Worm (Caenorhabditis elegans) whole organism, L1 larva: Measurements from ENCODE around the gene syx-16.

Experiments
- C16A3.4 ChIP-seq: fragments of 150-350 bp; optimal IDR thresholded peaks from 2 replicates; lab custom pipeline; 2014; ENCODE audit warnings: missing biosample characterization, missing genetic modification characterization
- C34B4.2 ChIP-seq: sonication (generic microtip); optimal IDR thresholded peaks from 2 replicates; lab custom pipeline; 2017; ENCODE audit warnings: mild to moderate bottlenecking, missing genetic modification characterization, missing compliant biosample characterization
- F16B12.6 ChIP-seq: fragments of 150-350 bp; optimal IDR thresholded peaks from 2 replicates; lab custom pipeline; 2014; ENCODE audit warnings: missing biosample characterization, missing genetic modification characterization
- aly-2 ChIP-seq: fragments of 150-350 bp; optimal IDR thresholded peaks from 2 replicates; lab custom pipeline; 2014; ENCODE audit warnings: missing biosample characterization, missing genetic modification characterization
- ama-1 ChIP-seq: fragments of 150-350 bp; optimal IDR thresholded peaks from 2 replicates; lab custom pipeline; 2014
- blmp-1 ChIP-seq: fragments of 150-350 bp; optimal IDR thresholded peaks from 2 replicates; lab custom pipeline; 2014; ENCODE audit warnings: missing biosample characterization, missing genetic modification characterization
- ceh-8 ChIP-seq: fragments of 200-800 bp; sonication (Bioruptor generic); optimal IDR thresholded peaks from 2 replicates; lab custom pipeline; 2018; ENCODE audit warnings: mild to moderate bottlenecking, missing genetic modification characterization, moderate library complexity, missing compliant biosample characterization
- ceh-82 ChIP-seq, 3 experiments: fragments of 150-350 bp in 1 of 3; sonication (generic microtip) in 2 of 3; optimal IDR thresholded peaks; 2 replicates each; lab custom pipeline; 2014 to 2017; ENCODE audit warnings: missing biosample characterization in 3 of 3, missing genetic modification characterization in 3 of 3
- ceh-88 ChIP-seq: fragments of 200-800 bp; sonication (Bioruptor generic); IDR thresholded peaks from 2 replicates; pipeline ENCODE4 v1.3.6; 2022; ENCODE audit warnings: missing genetic modification characterization, missing compliant biosample characterization
- ces-1 ChIP-seq: fragments of 150-350 bp; optimal IDR thresholded peaks from 2 replicates; lab custom pipeline; 2014; ENCODE audit warnings: missing biosample characterization, missing genetic modification reagents, missing genetic modification characterization
- dsc-1 ChIP-seq: sonication (generic microtip); optimal IDR thresholded peaks from 2 replicates; lab custom pipeline; 2016; ENCODE audit warnings: mild to moderate bottlenecking, missing genetic modification characterization, missing compliant biosample characterization
- efl-1 ChIP-seq, 4 experiments: fragments of 150-350 bp; optimal IDR thresholded peaks in 3 of 4; peaks in 1 of 4; 1 replicate in 1 of 4; 2 replicates in 3 of 4; lab custom pipeline; 2014; ENCODE audit warnings: missing biosample characterization in 2 of 4, missing genetic modification characterization in 2 of 4, missing genetic modification reagents in 2 of 4
- efl-3 ChIP-seq: fragments of 200-800 bp; sonication (Bioruptor generic); optimal IDR thresholded peaks from 2 replicates; lab custom pipeline; 2018; ENCODE audit warnings: mild to moderate bottlenecking, missing genetic modification characterization, missing compliant biosample characterization
- egl-13 ChIP-seq: sonication (generic microtip); optimal IDR thresholded peaks from 2 replicates; lab custom pipeline; 2016; ENCODE audit warnings: missing genotype, missing genetic modification reagents, missing genetic modification characterization, missing compliant biosample characterization
- egl-27 ChIP-seq, 2 experiments: fragments of 150-350 bp in 1 of 2; sonication (generic microtip); optimal IDR thresholded peaks; 3 replicates each; lab custom pipeline; 2017 to 2018; ENCODE audit warnings: missing biosample characterization in 2 of 2, missing genetic modification characterization in 2 of 2, missing genetic modification reagents in 2 of 2
- elt-3 ChIP-seq, 6 experiments: fragments of 150-350 bp in 1 of 6; sonication (generic microtip); optimal IDR thresholded peaks; 2 replicates each; lab custom pipeline; 2017 to 2018; ENCODE audit warnings: missing biosample characterization in 6 of 6, missing genetic modification characterization in 6 of 6, inconsistent platforms in 1 of 6
- ets-5 ChIP-seq: fragments of 200-800 bp; sonication (Bioruptor generic); IDR thresholded peaks from 2 replicates; pipeline ENCODE4 v1.3.6; 2022; ENCODE audit warnings: missing genetic modification characterization, missing compliant biosample characterization
- fos-1 ChIP-seq: fragments of 150-350 bp; optimal IDR thresholded peaks from 2 replicates; lab custom pipeline; 2014; ENCODE audit warnings: missing biosample characterization, missing genetic modification characterization
- hlh-17 ChIP-seq: fragments of 200-800 bp; sonication (Bioruptor generic); optimal IDR thresholded peaks from 2 replicates; lab custom pipeline; 2018; ENCODE audit warnings: missing genetic modification characterization, mild to moderate bottlenecking, missing compliant biosample characterization, moderate library complexity, borderline replicate concordance
- irx-1 ChIP-seq: sonication (generic microtip); optimal IDR thresholded peaks from 2 replicates; lab custom pipeline; 2016; ENCODE audit warnings: missing genetic modification characterization, missing compliant biosample characterization
- jun-1 ChIP-seq: fragments of 150-350 bp; optimal IDR thresholded peaks from 2 replicates; lab custom pipeline; 2014; ENCODE audit warnings: missing biosample characterization, missing genetic modification reagents, missing genetic modification characterization
- lin-35 ChIP-seq, 2 experiments: fragments of 150-350 bp; optimal IDR thresholded peaks; 2 replicates each; lab custom pipeline; 2014; ENCODE audit warnings: missing biosample characterization in 2 of 2, missing genetic modification characterization in 2 of 2, missing genetic modification reagents in 2 of 2
- mab-9 ChIP-seq: fragments of 200-800 bp; sonication (Bioruptor generic); IDR thresholded peaks from 2 replicates; pipeline ENCODE4 v1.3.6; 2022; ENCODE audit warnings: missing genetic modification reagents, missing genetic modification characterization, missing compliant biosample characterization
- mef-2 ChIP-seq: fragments of 150-350 bp; optimal IDR thresholded peaks from 2 replicates; lab custom pipeline; 2014; ENCODE audit warnings: missing biosample characterization, missing genetic modification characterization
- mep-1 ChIP-seq: fragments of 150-350 bp; optimal IDR thresholded peaks from 2 replicates; lab custom pipeline; 2014; ENCODE audit warnings: missing biosample characterization, missing genetic modification characterization
- nhr-12 ChIP-seq: sonication (generic microtip); optimal IDR thresholded peaks from 2 replicates; lab custom pipeline; 2017; ENCODE audit warnings: missing biosample characterization, missing genetic modification characterization
- nhr-20 ChIP-seq: sonication (generic microtip); optimal IDR thresholded peaks from 2 replicates; lab custom pipeline; 2016; ENCODE audit warnings: mild to moderate bottlenecking, missing genetic modification characterization, missing compliant biosample characterization
- nhr-237 ChIP-seq: fragments of 150-350 bp; optimal IDR thresholded peaks from 2 replicates; lab custom pipeline; 2014; ENCODE audit warnings: missing biosample characterization, missing genetic modification characterization
- nhr-28 ChIP-seq: fragments of 150-350 bp; optimal IDR thresholded peaks from 2 replicates; lab custom pipeline; 2014; ENCODE audit warnings: missing biosample characterization, missing genetic modification characterization
- pag-3 ChIP-seq: sonication (generic microtip); optimal IDR thresholded peaks from 2 replicates; lab custom pipeline; 2017; ENCODE audit warnings: missing genetic modification characterization, mild to moderate bottlenecking, missing compliant biosample characterization, antibody characterized with exemption, borderline replicate concordance; ENCODE audit not compliant: insufficient read depth
- pax-3 ChIP-seq: fragments of 200-800 bp; sonication (Bioruptor generic); optimal IDR thresholded peaks from 2 replicates; lab custom pipeline; 2018; ENCODE audit warnings: mild to moderate bottlenecking, missing genetic modification characterization, moderate library complexity, missing compliant biosample characterization
- pqm-1 ChIP-seq: sonication (generic microtip); optimal IDR thresholded peaks from 3 replicates; lab custom pipeline; 2017; ENCODE audit warnings: missing biosample characterization, missing genetic modification characterization
- rnt-1 ChIP-seq: sonication (generic microtip); optimal IDR thresholded peaks from 2 replicates; lab custom pipeline; 2016; ENCODE audit warnings: mild to moderate bottlenecking, missing genetic modification characterization, moderate library complexity, missing compliant biosample characterization
- skn-1 ChIP-seq: fragments of 150-350 bp; optimal IDR thresholded peaks from 2 replicates; lab custom pipeline; 2014; ENCODE audit warnings: missing biosample characterization, missing genetic modification characterization
- snu-23 ChIP-seq: sonication (generic microtip); optimal IDR thresholded peaks from 2 replicates; lab custom pipeline; 2016; ENCODE audit warnings: missing genetic modification characterization, missing compliant biosample characterization
- sox-4 ChIP-seq: sonication (generic microtip); optimal IDR thresholded peaks from 2 replicates; lab custom pipeline; 2016; ENCODE audit warnings: missing genetic modification characterization, missing compliant biosample characterization
- sptf-1 ChIP-seq: fragments of 150-350 bp; optimal IDR thresholded peaks from 2 replicates; lab custom pipeline; 2014; ENCODE audit warnings: missing biosample characterization, missing genetic modification characterization
- sup-37 ChIP-seq: fragments of 200-800 bp; sonication (Bioruptor generic); optimal IDR thresholded peaks from 2 replicates; lab custom pipeline; 2018; ENCODE audit warnings: mild to moderate bottlenecking, missing genetic modification characterization, missing compliant biosample characterization
- swsn-7 ChIP-seq: sonication (generic microtip); optimal IDR thresholded peaks from 2 replicates; lab custom pipeline; 2016; ENCODE audit warnings: missing genetic modification characterization, missing compliant biosample characterization
- unc-130 ChIP-seq: fragments of 150-350 bp; optimal IDR thresholded peaks from 2 replicates; lab custom pipeline; 2017; ENCODE audit warnings: missing biosample characterization, missing genetic modification characterization, inconsistent platforms
- unc-62 ChIP-seq: fragments of 150-350 bp; optimal IDR thresholded peaks from 2 replicates; lab custom pipeline; 2014; ENCODE audit warnings: missing biosample characterization, missing genetic modification reagents, missing genetic modification characterization
- unc-98 ChIP-seq: fragments of 200-800 bp; sonication (Bioruptor generic); IDR thresholded peaks from 2 replicates; pipeline ENCODE4 v1.3.6; 2022; ENCODE audit warnings: missing genetic modification characterization, missing compliant biosample characterization
- vab-15 ChIP-seq: sonication (generic microtip); optimal IDR thresholded peaks from 2 replicates; lab custom pipeline; 2017; ENCODE audit warnings: missing genotype, mild to moderate bottlenecking, missing genetic modification characterization, missing compliant biosample characterization
- xbp-1 ChIP-seq: sonication (generic microtip); optimal IDR thresholded peaks from 2 replicates; lab custom pipeline; 2016; ENCODE audit warnings: missing genetic modification characterization, missing compliant biosample characterization
- ztf-11 ChIP-seq, 2 experiments: sonication (generic microtip); optimal IDR thresholded peaks; 2 replicates each; lab custom pipeline; 2016 to 2017; ENCODE audit warnings: missing genetic modification characterization in 2 of 2, missing biosample characterization in 1 of 2, missing compliant biosample characterization in 1 of 2
- ztf-4 ChIP-seq: fragments of 150-350 bp; optimal IDR thresholded peaks from 2 replicates; lab custom pipeline; 2014; ENCODE audit warnings: missing biosample characterization, missing genetic modification characterization

syx-16 gene

ce11 chrIII:5172470-5172869 lies 36.4 kb downstream of the syx-16 start, which contains the start of gene K10D2.5 (continued):
- TF ChIP-seq ceh-8 (GFP tag; lab: Kevin White, UChicago) (peak; percentile 50), unc-62 (no peak), mab-9 (GFP tag; lab: Robert Waterston, UW) (peak; percentile 94), ets-5 (GFP tag; lab: Robert Waterston, UW) (no peak), ztf-4 (tag; lab: Kevin White, UChicago) (peak; percentile 47), egl-27 (tag; optimal IDR thresholded peaks at IDR 0.05; lab: Kevin White, UChicago) (peak in 1 of 2 experiments; percentile 14), swsn-7 (peak; percentile 92), C34B4.2 (tag; lab: Kevin White, UChicago) (no peak), irx-1 (peak; percentile 93), nhr-12 (no peak), sptf-1 (no peak), unc-98 (GFP tag; lab: Robert Waterston, UW) (peak; percentile 98), mef-2 (tag; lab: Kevin White, UChicago) (peak; percentile 81), rnt-1 (tag; lab: Kevin White, UChicago) (peak; percentile 100), nhr-237 (tag; lab: Kevin White, UChicago) (peak; percentile 76), pqm-1 (no peak), ceh-88 (GFP tag; lab: Robert Waterston, UW) (peak; percentile 81), ceh-82 (tag; optimal IDR thresholded peaks at IDR 0.05; lab: Kevin White, UChicago) (peak; percentile 91 to 97 (median 95)), jun-1 (peak; percentile 79), snu-23 (GFP tag; lab: Kevin White, UChicago) (peak; percentile 96), C16A3.4 (tag; lab: Kevin White, UChicago) (peak; percentile 94), vab-15 (tag; lab: Kevin White, UChicago) (peak; percentile 97), ztf-11 (tag; optimal IDR thresholded peaks at IDR 0.05; lab: Kevin White, UChicago) (peak in 1 of 2 experiments; percentile 99), egl-13 (peak; percentile 90), F16B12.6 (tag; lab: Kevin White, UChicago) (peak; percentile 73), nhr-28 (tag; lab: Kevin White, UChicago) (no peak), efl-3 (no peak), xbp-1 (tag; lab: Kevin White, UChicago) (peak; percentile 95), elt-3 (tag; optimal IDR thresholded peaks at IDR 0.05; lab: Kevin White, UChicago) (peak in 3 of 6 experiments; percentile 76 to 79 (median 79)), unc-130 (tag; lab: Kevin White, UChicago) (peak; percentile 90), pax-3 (peak; percentile 96), blmp-1 (peak; percentile 77), hlh-17 (GFP tag; lab: Kevin White, UChicago) (peak; percentile 56), pag-3 (tag; lab: Kevin White, UChicago) (peak; percentile 18), dsc-1 (tag; lab: Kevin White, UChicago) (peak; percentile 94), sup-37 (peak; percentile 72), sox-4 (tag; lab: Kevin White, UChicago) (peak; percentile 91), mep-1 (tag; lab: Kevin White, UChicago) (peak; percentile 94), ama-1 (lab: Kevin White, UChicago) (no peak), skn-1 (peak; percentile 84), lin-35 (GFP tag; optimal IDR thresholded peaks at IDR 0.05; lab: Kevin White, UChicago) (peak; percentile 87 to 92), ces-1 (GFP tag; lab: Kevin White, UChicago) (no peak), aly-2 (tag; lab: Kevin White, UChicago) (peak; percentile 65), fos-1 (peak; percentile 82), nhr-20 (tag; lab: Kevin White, UChicago) (peak; percentile 94), efl-1 (optimal IDR thresholded peaks at IDR 0.05; lab: Kevin White, UChicago) (peak; percentile 92 to 94), efl-1 (GFP tag; optimal IDR thresholded peaks at IDR 0.05 in 1 of 2; lab: Kevin White, UChicago) (peak; percentile 87 to 98)
- TF ChIP-seq, all 84 proteins: peak for 68
